Fruit fly (Drosophila melanogaster): ENCODE measurements around the gene CG5781.

- no peak for TF ChIP-seq Sin3A (optimal IDR thresholded peaks at IDR 0.05)
- no peak for TF ChIP-seq ttk (optimal IDR thresholded peaks at IDR 0.05)
- TF ChIP-seq h (optimal IDR thresholded peaks at IDR 0.05) = no peak
Measured at dm6 chr2L:12697223-12697622, at the start of gene CG5781.
